Worm (Caenorhabditis elegans) whole organism, dauer: Measurements from ENCODE around the gene ZK185.3.

Source experiments
- unc-62 ChIP-seq: sonication (generic microtip); optimal IDR thresholded peaks from 2 replicates; lab custom pipeline; 2017; ENCODE audit warnings: missing biosample characterization, missing genetic modification reagents, missing genetic modification characterization

The ZK185.3 gene

DNA sequence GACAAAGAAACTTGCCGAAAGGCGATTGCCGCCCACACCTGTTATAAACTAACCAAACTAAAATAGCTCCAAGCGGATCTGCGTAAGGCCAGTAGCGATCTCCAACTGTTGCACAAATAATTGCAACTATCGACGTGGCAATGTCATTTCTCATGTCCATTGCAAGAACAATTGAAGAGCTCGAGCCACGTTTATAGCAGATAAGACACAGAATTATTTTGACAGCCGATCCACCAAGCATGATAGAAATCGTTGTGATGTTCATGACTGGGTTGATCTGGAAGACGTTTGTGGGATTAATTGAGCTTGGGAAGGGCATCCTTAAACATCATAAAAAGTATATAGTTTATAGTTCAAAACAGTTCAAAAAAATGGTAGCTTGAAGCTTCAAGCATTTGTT lies 12.7 kb upstream of the ZK185.3 start:
- no peak for TF ChIP-seq unc-62 (GFP tag; lab: Kevin White, UChicago)

- TF ChIP-seq unc-62 (GFP tag; lab: Kevin White, UChicago): no peak
Measured at ce11 chrIV:4541195-4541594, 11.0 kb upstream of the ZK185.3 start.

DNA sequence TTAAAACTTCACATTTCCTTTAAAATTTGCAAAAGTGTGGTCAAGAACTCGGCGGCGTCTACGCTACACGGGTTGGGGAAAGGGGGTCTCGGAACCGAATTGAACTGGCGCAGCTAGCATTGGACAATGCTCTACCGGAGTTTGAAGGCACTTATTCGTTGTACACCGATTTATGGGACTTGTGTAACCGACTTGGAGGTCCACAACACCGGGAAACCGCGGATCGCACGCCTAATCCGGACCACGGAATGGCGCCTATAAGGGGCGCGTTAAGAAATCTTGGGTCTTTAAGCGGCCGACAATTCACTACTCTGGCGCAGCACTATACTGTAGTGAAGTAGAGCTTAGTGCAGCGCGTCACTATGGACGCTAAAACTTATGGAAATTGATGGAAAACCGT lies 8.4 kb upstream of the ZK185.3 start:
- TF ChIP-seq unc-62 (GFP tag; lab: Kevin White, UChicago): no peak

DNA sequence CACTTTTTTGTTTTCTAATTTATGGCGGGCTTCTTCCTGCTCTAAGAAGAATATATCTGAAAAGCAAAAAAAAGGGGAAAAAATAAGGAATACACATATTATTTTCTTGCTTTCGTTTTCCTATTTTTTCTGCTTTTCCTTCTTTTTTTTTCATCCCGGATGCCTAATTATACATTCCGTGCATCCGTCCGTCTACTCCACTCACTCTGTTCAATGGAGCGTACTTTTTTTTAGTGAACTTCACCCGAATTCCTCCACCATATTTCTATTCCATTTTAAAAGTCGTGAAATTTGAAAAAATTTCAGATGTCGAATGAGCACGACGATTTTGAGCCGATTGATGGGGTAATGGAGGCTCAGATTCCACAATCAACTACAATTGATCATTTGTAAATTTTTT lies 6.0 kb upstream of the ZK185.3 start, which contains the start of gene ZK185.2:
TSS of gene ZK185.2 (plus strand) at position 301 of the 400 bp plus-strand sequence.
- TF ChIP-seq unc-62 (GFP tag; lab: Kevin White, UChicago): no peak

DNA sequence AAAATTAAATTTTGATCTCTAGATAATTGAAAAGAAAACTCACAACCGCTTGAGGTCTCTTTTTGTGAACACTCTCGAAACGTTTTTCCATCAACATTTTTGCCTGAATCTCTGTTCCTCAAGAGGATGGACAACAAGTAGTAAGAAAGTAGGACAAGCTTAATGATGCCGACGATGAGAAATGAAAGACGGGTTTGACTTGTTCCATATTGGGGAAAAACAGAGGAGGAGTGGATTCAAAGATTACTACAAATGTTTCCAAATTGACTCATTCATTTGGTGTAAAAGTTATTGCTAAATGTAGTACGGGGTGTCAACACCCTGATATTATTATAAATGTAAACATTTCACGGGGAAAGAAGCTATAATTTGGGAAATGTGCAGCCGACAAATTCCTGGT lies 2.8 kb upstream of the ZK185.3 start, which contains the start of gene ZK185.4:
TSS of gene ZK185.4 (minus strand) at position 101 of the 400 bp plus-strand sequence.
- no peak for TF ChIP-seq unc-62 (GFP tag; lab: Kevin White, UChicago)

DNA sequence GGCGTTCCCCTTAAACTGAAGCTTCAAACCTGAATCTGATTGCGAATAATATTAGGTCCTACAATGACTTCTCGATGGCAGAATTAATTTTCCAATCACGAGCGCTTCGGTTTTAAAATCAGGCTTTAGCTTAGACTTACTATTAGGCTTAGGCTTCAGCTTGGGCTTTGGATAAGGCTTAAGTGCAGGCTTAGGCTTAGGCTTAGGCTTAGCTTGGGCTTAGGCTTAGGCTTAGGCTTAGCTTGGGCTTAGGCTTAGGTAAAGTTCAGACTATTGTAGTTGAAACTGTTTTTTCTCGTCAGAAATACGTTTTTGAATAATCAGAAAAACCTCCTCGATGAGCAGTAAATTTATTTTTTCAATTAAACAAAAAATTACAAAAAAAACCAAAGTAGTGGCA lies 3.5 kb downstream of the ZK185.3 start:
- TF ChIP-seq unc-62 (GFP tag; lab: Kevin White, UChicago): no peak

- no peak for TF ChIP-seq unc-62 (GFP tag; lab: Kevin White, UChicago)
Measured at ce11 chrIV:4526028-4526427, 4.2 kb downstream of the ZK185.3 start.

- no peak for TF ChIP-seq unc-62 (GFP tag; lab: Kevin White, UChicago)
Measured at ce11 chrIV:4524943-4525342, 5.3 kb downstream of the ZK185.3 start, which contains the start of gene ZK180.6. Gene ZK180.6 (minus strand): TSS chrIV:4525043.

ce11 chrIV:4523461-4523860 lies 6.8 kb downstream of the ZK185.3 start:
- no peak for TF ChIP-seq unc-62 (GFP tag; lab: Kevin White, UChicago)

DNA sequence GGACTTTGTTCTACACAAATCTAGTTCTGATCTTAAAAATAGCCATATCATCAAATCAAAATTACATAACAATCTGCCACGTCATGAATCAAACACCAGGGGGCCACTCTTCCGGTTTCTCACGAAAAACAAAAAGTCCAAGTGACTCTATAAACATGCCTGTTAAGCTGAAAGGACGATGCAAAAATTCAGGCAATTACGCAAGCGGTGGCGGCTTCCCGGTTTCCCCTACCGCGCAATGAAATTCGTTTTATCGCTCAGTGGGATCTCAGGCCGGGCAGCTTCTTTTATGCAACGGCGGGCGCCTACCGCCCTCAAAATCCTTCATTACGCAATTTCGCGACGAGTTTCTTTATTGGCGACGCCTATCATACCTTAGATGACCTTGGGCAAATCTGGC lies 10.5 kb downstream of the ZK185.3 start:
- no peak for TF ChIP-seq unc-62 (GFP tag; lab: Kevin White, UChicago)

- TF ChIP-seq unc-62 (GFP tag; lab: Kevin White, UChicago): no peak
Measured at ce11 chrIV:4518111-4518510, 12.1 kb downstream of the ZK185.3 start.

DNA sequence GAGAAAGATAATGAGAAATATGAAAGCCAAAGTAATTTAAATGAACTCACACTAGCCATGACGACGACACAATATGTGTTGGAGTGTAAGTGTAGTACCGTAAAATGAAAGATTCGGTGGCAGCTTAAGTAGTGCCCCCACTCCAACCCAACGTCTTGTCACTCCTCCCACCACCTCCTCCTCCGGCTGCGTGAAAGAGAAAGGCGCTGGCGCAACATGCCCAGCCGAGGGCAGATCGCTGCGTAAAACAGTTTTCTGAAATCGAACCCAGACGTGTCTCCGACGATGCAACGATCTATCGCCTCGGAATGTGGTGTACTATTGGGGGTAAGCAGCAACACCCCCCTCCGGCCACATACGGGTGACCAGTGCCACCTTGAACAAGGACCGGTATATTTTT lies 13.2 kb downstream of the ZK185.3 start, which contains the start of gene ZK180.5:
TSS of gene ZK180.5 (minus strand) at position 101 of the 400 bp plus-strand sequence.
- no peak for TF ChIP-seq unc-62 (GFP tag; lab: Kevin White, UChicago)

DNA sequence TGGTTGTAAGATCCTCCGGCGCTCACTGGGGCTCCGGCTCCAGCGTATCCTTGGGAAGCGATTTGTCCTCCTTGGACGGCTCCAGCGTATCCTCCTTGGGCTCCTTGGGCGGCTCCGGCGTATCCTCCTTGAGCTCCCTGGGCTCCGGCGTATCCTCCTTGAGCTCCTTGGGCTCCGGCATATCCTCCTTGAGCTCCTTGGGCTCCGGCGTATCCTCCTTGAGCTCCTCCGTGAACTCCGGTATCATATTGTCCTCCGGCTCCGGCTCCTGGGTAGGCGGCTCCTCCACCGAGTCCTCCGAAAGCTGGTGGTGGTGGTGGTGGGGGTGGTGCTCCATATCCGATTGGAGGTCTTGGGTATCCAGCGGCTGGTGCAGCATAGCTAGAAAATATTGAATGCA lies 13.8 kb downstream of the ZK185.3 start:
- TF ChIP-seq unc-62 (GFP tag; lab: Kevin White, UChicago): no peak

ce11 chrIV:4513269-4513819 lies 16.9 kb downstream of the ZK185.3 start, which contains the start of gene sar-1:
Gene sar-1 (minus strand): TSS chrIV:4513319.
- no peak for TF ChIP-seq unc-62 (GFP tag; lab: Kevin White, UChicago)

DNA sequence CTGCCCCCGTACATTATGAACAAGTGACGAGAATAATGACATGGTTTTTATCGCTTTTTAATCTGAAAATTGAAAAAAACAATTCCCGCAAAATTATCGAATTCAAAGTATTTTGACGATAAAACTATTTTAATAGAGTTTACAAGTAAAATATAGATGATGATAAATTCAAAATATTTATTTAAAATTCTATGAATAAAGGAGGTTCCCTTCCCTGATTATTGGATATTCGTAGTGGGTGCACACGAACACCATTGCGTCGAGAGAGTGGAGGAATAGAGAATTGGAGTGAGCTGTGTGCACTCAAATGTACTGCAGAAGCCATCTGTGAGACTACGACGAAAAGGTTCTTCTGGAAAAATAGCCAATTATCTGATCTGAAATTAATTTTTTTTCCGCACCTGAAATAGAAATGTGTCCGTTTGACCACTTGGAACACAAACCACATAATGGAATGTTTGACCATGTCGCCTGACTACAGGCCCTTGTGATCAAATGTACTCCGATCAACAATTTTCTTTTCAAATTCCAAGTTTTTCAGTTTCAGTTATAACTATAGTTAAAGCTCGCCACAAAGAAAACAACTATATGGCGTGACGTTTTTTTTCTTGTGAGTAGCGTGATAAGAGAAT lies 18.9 kb downstream of the ZK185.3 start, which contains the start of the genes rfth-1 and ZK180.8:
TSS of gene rfth-1 (minus strand) at position 51 of the 632 bp plus-strand sequence.
TSS of gene ZK180.8 (minus strand) at position 466 of the 632 bp plus-strand sequence.
- TF ChIP-seq unc-62 (GFP tag; lab: Kevin White, UChicago): no peak

- no peak for TF ChIP-seq unc-62 (GFP tag; lab: Kevin White, UChicago)
Measured at ce11 chrIV:4506637-4507036, 23.6 kb downstream of the ZK185.3 start, which contains the start of gene gbb-2. Gene gbb-2 (minus strand): TSS chrIV:4506748.

DNA sequence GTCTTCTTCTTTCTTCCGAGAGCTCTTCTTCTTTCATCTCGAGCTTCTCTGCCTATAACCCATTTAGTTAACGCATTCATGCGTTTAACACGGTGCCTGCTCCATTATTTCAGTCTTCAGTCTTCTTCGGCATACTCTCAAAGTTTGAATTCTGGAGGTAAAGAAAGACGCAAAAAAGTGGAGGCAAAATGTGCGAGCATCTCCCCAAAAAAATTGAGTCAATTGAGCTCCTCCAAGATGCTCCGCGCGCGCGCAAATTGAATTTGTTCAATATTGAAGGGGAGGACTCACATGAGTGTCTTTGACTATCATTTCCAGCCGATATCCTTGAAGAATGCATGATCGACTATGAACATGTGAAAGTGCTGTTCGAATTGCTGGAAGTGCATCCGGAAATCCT lies 25.2 kb downstream of the ZK185.3 start:
- no peak for TF ChIP-seq unc-62 (GFP tag; lab: Kevin White, UChicago)
